Worm (Caenorhabditis elegans) whole organism, midembryonic: ENCODE results near the gene cysl-2.

Experiments
- T22C8.4 ChIP-seq: fragments of 200-800 bp; sonication (Bioruptor generic); IDR thresholded peaks from 2 replicates; pipeline ENCODE4 v1.3.6; 2022; ENCODE audit warnings: missing genetic modification characterization, missing compliant biosample characterization
- cog-1 ChIP-seq: sonication (generic microtip); optimal IDR thresholded peaks from 2 replicates; lab custom pipeline; 2016; ENCODE audit warnings: missing genetic modification characterization, missing compliant biosample characterization
- flt-1 ChIP-seq: fragments of 200-800 bp; sonication (Bioruptor generic); IDR thresholded peaks from 2 replicates; pipeline ENCODE4 v1.3.6; 2022; ENCODE audit warnings: missing genetic modification characterization, missing compliant biosample characterization
- med-1 ChIP-seq: sonication (generic microtip); optimal IDR thresholded peaks from 2 replicates; lab custom pipeline; 2017; ENCODE audit warnings: missing genetic modification characterization, mild to moderate bottlenecking, missing compliant biosample characterization, antibody characterized with exemption, missing genetic modification reagents; ENCODE audit not compliant: insufficient read depth
- ztf-23 ChIP-seq: fragments of 200-800 bp; sonication (Bioruptor generic); IDR thresholded peaks from 2 replicates; pipeline ENCODE4 v1.3.6; 2022; ENCODE audit warnings: missing genetic modification reagents, missing genetic modification characterization, missing compliant biosample characterization

DNA sequence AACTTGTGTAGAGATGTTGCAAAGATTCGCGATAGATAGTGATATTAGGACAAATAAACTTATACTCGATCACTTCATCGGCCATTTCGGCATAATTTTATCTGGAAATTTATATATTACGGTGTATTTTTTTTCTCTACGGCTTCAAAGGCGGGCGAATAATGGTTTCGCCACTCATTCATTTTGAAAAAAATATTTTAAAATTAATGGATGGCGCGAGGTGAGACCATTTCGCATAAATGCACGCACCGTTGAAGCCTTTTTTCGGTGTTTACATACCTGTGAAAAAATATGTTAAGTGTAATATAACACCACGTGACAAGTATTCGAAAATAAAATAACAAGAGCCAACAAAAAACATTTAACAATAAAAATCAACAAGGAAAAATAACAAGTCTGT is 27.8 kb upstream of the cysl-2 start, which contains the start of gene btb-19:
- TF ChIP-seq flt-1 (no peak), ztf-23 (GFP tag; lab: Robert Waterston, UW) (no peak), T22C8.4 (GFP tag; lab: Robert Waterston, UW) (no peak), cog-1 (tag; lab: Kevin White, UChicago) (no peak), med-1 (GFP tag; lab: Kevin White, UChicago) (no peak)
